Worm (Caenorhabditis elegans) whole organism, late embryonic: ENCODE measurements around the gene ugt-10.
A peak's percentile ranks its signal among the peaks of the same experiment; 100 is the strongest.

Source experiments
- C08G9.2 ChIP-seq: sonication (generic microtip); optimal IDR thresholded peaks from 2 replicates; lab custom pipeline; 2016; ENCODE audit warnings: mild to moderate bottlenecking, missing genetic modification characterization, moderate library complexity, missing compliant biosample characterization
- C38D4.7 ChIP-seq: fragments of 200-800 bp; sonication (Bioruptor generic); optimal IDR thresholded peaks from 2 replicates; lab custom pipeline; 2018; ENCODE audit warnings: mild to moderate bottlenecking, missing genetic modification characterization, moderate library complexity, missing compliant biosample characterization
- F13H6.1 ChIP-seq: sonication (generic microtip); optimal IDR thresholded peaks from 2 replicates; lab custom pipeline; 2016; ENCODE audit warnings: missing genetic modification characterization, missing compliant biosample characterization
- K02D7.2 ChIP-seq: sonication (generic microtip); optimal IDR thresholded peaks from 2 replicates; lab custom pipeline; 2017; ENCODE audit warnings: mild to moderate bottlenecking, missing genetic modification characterization, missing compliant biosample characterization
- T23F11.4 ChIP-seq: fragments of 200-800 bp; sonication (Bioruptor generic); optimal IDR thresholded peaks from 2 replicates; lab custom pipeline; 2018; ENCODE audit warnings: mild to moderate bottlenecking, missing genetic modification characterization, missing compliant biosample characterization
- ahr-1 ChIP-seq: sonication (generic microtip); optimal IDR thresholded peaks from 2 replicates; lab custom pipeline; 2016; ENCODE audit warnings: missing genetic modification characterization, missing compliant biosample characterization
- ceh-18 ChIP-seq: sonication (generic microtip); optimal IDR thresholded peaks from 2 replicates; lab custom pipeline; 2016; ENCODE audit warnings: missing genetic modification characterization, missing compliant biosample characterization
- ceh-22 ChIP-seq: sonication (generic microtip); optimal IDR thresholded peaks from 2 replicates; lab custom pipeline; 2017; ENCODE audit warnings: missing biosample characterization, missing genetic modification characterization
- ceh-24 ChIP-seq: sonication (generic microtip); optimal IDR thresholded peaks from 2 replicates; lab custom pipeline; 2016; ENCODE audit warnings: mild to moderate bottlenecking, missing genetic modification characterization, missing compliant biosample characterization
- ceh-31 ChIP-seq: sonication (generic microtip); optimal IDR thresholded peaks from 2 replicates; lab custom pipeline; 2016; ENCODE audit warnings: missing genetic modification characterization, missing compliant biosample characterization
- ceh-34 ChIP-seq: sonication (generic microtip); optimal IDR thresholded peaks from 2 replicates; lab custom pipeline; 2016; ENCODE audit warnings: mild to moderate bottlenecking, missing genetic modification characterization, missing compliant biosample characterization
- ceh-48 ChIP-seq: sonication (generic microtip); optimal IDR thresholded peaks from 2 replicates; lab custom pipeline; 2016; ENCODE audit warnings: missing genetic modification characterization, inconsistent platforms, missing compliant biosample characterization
- ceh-9 ChIP-seq: sonication (generic microtip); optimal IDR thresholded peaks from 2 replicates; lab custom pipeline; 2016; ENCODE audit warnings: mild to moderate bottlenecking, missing genetic modification characterization, inconsistent platforms, missing compliant biosample characterization
- che-1 ChIP-seq: sonication (generic microtip); optimal IDR thresholded peaks from 2 replicates; lab custom pipeline; 2016; ENCODE audit warnings: mild to moderate bottlenecking, missing genetic modification characterization, missing compliant biosample characterization
- elt-2 ChIP-seq: sonication (generic microtip); optimal IDR thresholded peaks from 2 replicates; lab custom pipeline; 2016; ENCODE audit warnings: missing genetic modification reagents, missing genetic modification characterization, missing compliant biosample characterization
- elt-4 ChIP-seq: sonication (generic microtip); optimal IDR thresholded peaks from 2 replicates; lab custom pipeline; 2016; ENCODE audit warnings: missing genetic modification characterization, missing compliant biosample characterization
- ets-4 ChIP-seq: sonication (generic microtip); optimal IDR thresholded peaks from 2 replicates; lab custom pipeline; 2016; ENCODE audit warnings: missing genetic modification characterization, missing compliant biosample characterization
- fax-1 ChIP-seq: sonication (generic microtip); optimal IDR thresholded peaks from 2 replicates; lab custom pipeline; 2016; ENCODE audit warnings: missing genotype, missing genetic modification characterization, missing compliant biosample characterization
- fkh-10 ChIP-seq: fragments of 150-350 bp; optimal IDR thresholded peaks from 2 replicates; lab custom pipeline; 2014; ENCODE audit warnings: missing biosample characterization, missing genetic modification reagents, missing genetic modification characterization
- fkh-6 ChIP-seq: sonication (generic microtip); optimal IDR thresholded peaks from 2 replicates; lab custom pipeline; 2016; ENCODE audit warnings: missing genetic modification characterization, missing compliant biosample characterization
- gmeb-2 ChIP-seq: sonication (generic microtip); optimal IDR thresholded peaks from 2 replicates; lab custom pipeline; 2016; ENCODE audit warnings: missing genetic modification characterization, inconsistent platforms, missing compliant biosample characterization
- hlh-13 ChIP-seq: fragments of 200-800 bp; sonication (Bioruptor generic); optimal IDR thresholded peaks from 2 replicates; lab custom pipeline; 2018; ENCODE audit warnings: mild to moderate bottlenecking, missing genetic modification characterization, missing compliant biosample characterization
- hlh-15 ChIP-seq: sonication (generic microtip); optimal IDR thresholded peaks from 2 replicates; lab custom pipeline; 2016; ENCODE audit warnings: missing genetic modification characterization, missing compliant biosample characterization
- hlh-6 ChIP-seq: sonication (generic microtip); optimal IDR thresholded peaks from 2 replicates; lab custom pipeline; 2016; ENCODE audit warnings: missing genotype, missing genetic modification characterization, missing compliant biosample characterization
- hlh-8 ChIP-seq: sonication (generic microtip); optimal IDR thresholded peaks from 2 replicates; lab custom pipeline; 2016; ENCODE audit warnings: missing genotype, missing genetic modification characterization, missing compliant biosample characterization
- lim-6 ChIP-seq: sonication (generic microtip); optimal IDR thresholded peaks from 2 replicates; lab custom pipeline; 2016; ENCODE audit warnings: missing genetic modification characterization, missing compliant biosample characterization
- nfya-1 ChIP-seq: sonication (generic microtip); optimal IDR thresholded peaks from 2 replicates; lab custom pipeline; 2017; ENCODE audit warnings: missing genetic modification characterization, mild to moderate bottlenecking, missing compliant biosample characterization, antibody characterized with exemption, moderate library complexity
- nhr-11 ChIP-seq: fragments of 150-350 bp; optimal IDR thresholded peaks from 2 replicates; lab custom pipeline; 2014; ENCODE audit warnings: missing biosample characterization, missing genetic modification characterization
- nhr-232 ChIP-seq: sonication (generic microtip); optimal IDR thresholded peaks from 2 replicates; lab custom pipeline; 2016; ENCODE audit warnings: missing genetic modification characterization, missing compliant biosample characterization
- npax-4 ChIP-seq: sonication (generic microtip); optimal IDR thresholded peaks from 2 replicates; lab custom pipeline; 2016; ENCODE audit warnings: missing genetic modification characterization, missing compliant biosample characterization
- odd-2 ChIP-seq: sonication (generic microtip); optimal IDR thresholded peaks from 2 replicates; lab custom pipeline; 2017; ENCODE audit warnings: antibody characterized with exemption, mild to moderate bottlenecking, missing genetic modification characterization, missing compliant biosample characterization
- pag-3 ChIP-seq: sonication (generic microtip); optimal IDR thresholded peaks from 2 replicates; lab custom pipeline; 2016; ENCODE audit warnings: missing compliant biosample characterization, missing genetic modification characterization, borderline replicate concordance
- pha-2 ChIP-seq: sonication (generic microtip); optimal IDR thresholded peaks from 2 replicates; lab custom pipeline; 2017; ENCODE audit warnings: mild to moderate bottlenecking, missing genetic modification characterization, missing compliant biosample characterization
- pqm-1 ChIP-seq: sonication (generic microtip); optimal IDR thresholded peaks from 2 replicates; lab custom pipeline; 2016; ENCODE audit warnings: missing genetic modification characterization, missing compliant biosample characterization
- sox-4 ChIP-seq: sonication (generic microtip); optimal IDR thresholded peaks from 2 replicates; lab custom pipeline; 2017; ENCODE audit warnings: mild to moderate bottlenecking, missing genetic modification characterization, inconsistent platforms, missing compliant biosample characterization
- tbx-7 ChIP-seq: sonication (generic microtip); optimal IDR thresholded peaks from 2 replicates; lab custom pipeline; 2016; ENCODE audit warnings: missing genotype, missing genetic modification characterization, missing compliant biosample characterization
- unc-55 ChIP-seq: sonication (generic microtip); optimal IDR thresholded peaks from 2 replicates; lab custom pipeline; 2017; ENCODE audit warnings: missing biosample characterization, missing genetic modification reagents, missing genetic modification characterization
- unc-86 ChIP-seq: sonication (generic microtip); optimal IDR thresholded peaks from 2 replicates; lab custom pipeline; 2016; ENCODE audit warnings: missing genetic modification characterization, missing compliant biosample characterization

The ugt-10 gene

ce11 chrV:4903696-4904095 is 3.8 kb upstream of the ugt-10 start, which contains the start of gene ugt-8:
TSS of gene ugt-8 (plus strand) at chrV:4903930.
- TF ChIP-seq pqm-1 (no peak), gmeb-2 (tag; lab: Kevin White, UChicago) (no peak), F13H6.1 (tag; lab: Kevin White, UChicago) (no peak), hlh-6 (tag; lab: Kevin White, UChicago) (no peak), nhr-232 (tag; lab: Kevin White, UChicago) (no peak), hlh-13 (GFP tag; lab: Kevin White, UChicago) (no peak), ceh-24 (no peak), ceh-48 (tag; lab: Kevin White, UChicago) (no peak), T23F11.4 (GFP tag; lab: Kevin White, UChicago) (no peak)

- no peak for TF ChIP-seq sox-4
- no peak for TF ChIP-seq ceh-9 (tag; lab: Kevin White, UChicago)
- TF ChIP-seq ahr-1 (tag; lab: Kevin White, UChicago), result no peak
- TF ChIP-seq K02D7.2 (tag; lab: Kevin White, UChicago), result no peak
- no peak for TF ChIP-seq nfya-1 (tag; lab: Kevin White, UChicago)
- TF ChIP-seq lim-6 (tag; lab: Kevin White, UChicago), result no peak
- no peak for TF ChIP-seq npax-4 (tag; lab: Kevin White, UChicago)
- TF ChIP-seq ceh-24, result no peak
- no peak for TF ChIP-seq hlh-15 (tag; lab: Kevin White, UChicago)
- TF ChIP-seq C08G9.2 (tag; lab: Kevin White, UChicago), result no peak
- TF ChIP-seq ceh-22, result no peak
- TF ChIP-seq fax-1 (tag; lab: Kevin White, UChicago), result no peak
- TF ChIP-seq tbx-7, result no peak
- no peak for TF ChIP-seq hlh-6 (tag; lab: Kevin White, UChicago)
- TF ChIP-seq T23F11.4 (GFP tag; lab: Kevin White, UChicago), result no peak
- no peak for TF ChIP-seq ceh-34
Observed at ce11 chrV:4901074-4901473, 1.2 kb upstream of the ugt-10 start, which contains the start of gene ugt-67. TSS of gene ugt-67 (plus strand) at chrV:4901374.

ce11 chrV:4895744-4896143 is 4.2 kb downstream of the ugt-10 start, which contains the start of gene ugt-9:
TSS of gene ugt-9 (plus strand) at chrV:4896048.
- no peak for TF ChIP-seq pha-2 (tag; lab: Kevin White, UChicago)
- no peak for TF ChIP-seq che-1
- TF ChIP-seq ceh-18 (tag; lab: Kevin White, UChicago), result no peak
- no peak for TF ChIP-seq nhr-11
- peak; percentile 62 for TF ChIP-seq elt-2 (tag; lab: Kevin White, UChicago)
- no peak for TF ChIP-seq fkh-6 (tag; lab: Kevin White, UChicago)
- no peak for TF ChIP-seq hlh-8 (tag; lab: Kevin White, UChicago)

- TF ChIP-seq C38D4.7 (GFP tag; lab: Kevin White, UChicago) (no peak), tbx-7 (no peak), odd-2 (no peak), ceh-18 (tag; lab: Kevin White, UChicago) (no peak), ceh-9 (tag; lab: Kevin White, UChicago) (no peak), gmeb-2 (tag; lab: Kevin White, UChicago) (no peak), unc-86 (tag; lab: Kevin White, UChicago) (no peak), elt-4 (tag; lab: Kevin White, UChicago) (no peak), ets-4 (tag; lab: Kevin White, UChicago) (no peak), fkh-10 (GFP tag; lab: Kevin White, UChicago) (no peak), unc-55 (GFP tag; lab: Kevin White, UChicago) (no peak), sox-4 (no peak), pag-3 (tag; lab: Kevin White, UChicago) (no peak), ceh-31 (no peak)
- TF ChIP-seq, all 69 proteins: peak for 0
Observed at ce11 chrV:4894971-4895370, 4.9 kb downstream of the ugt-10 start, which contains the start of gene ugt-11. TSS of gene ugt-11 (minus strand) at chrV:4895071.
